Worm (Caenorhabditis elegans) whole organism, L4/young adult: ENCODE measurements around the gene C09E7.8.

ENCODE experiments used
- W03F9.2 ChIP-seq: fragments of 150-350 bp; optimal IDR thresholded peaks from 2 replicates; lab custom pipeline; 2014; ENCODE audit warnings: missing biosample characterization, missing genetic modification characterization
- dao-5 ChIP-seq: sonication (generic microtip); optimal IDR thresholded peaks from 2 replicates; lab custom pipeline; 2016; ENCODE audit warnings: missing genotype, missing genetic modification characterization, moderate library complexity, missing compliant biosample characterization
- him-1 ChIP-seq: sonication (generic microtip); optimal IDR thresholded peaks from 2 replicates; lab custom pipeline; 2016; ENCODE audit warnings: missing genotype, missing genetic modification reagents, missing genetic modification characterization, missing compliant biosample characterization

C09E7.8 gene

DNA sequence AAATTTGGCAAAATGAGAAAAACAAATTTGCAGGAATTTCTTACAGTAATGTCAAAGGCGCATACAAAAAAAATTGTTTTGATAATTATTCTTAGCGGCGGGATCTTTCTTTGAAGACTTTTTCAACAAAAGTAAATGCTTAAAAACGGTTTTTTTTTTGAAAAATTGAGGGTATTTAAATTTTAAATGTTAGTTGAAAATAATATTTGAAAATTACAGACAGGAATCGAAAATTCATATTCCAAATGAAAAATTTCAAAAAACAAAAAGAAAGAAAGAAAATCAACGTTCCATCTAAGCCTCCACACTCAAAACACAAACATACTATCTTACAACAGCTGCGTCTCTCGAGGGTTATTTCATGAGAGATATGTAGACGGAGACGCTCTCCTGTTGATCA lies 18.8 kb upstream of the C09E7.8 start:
- TF ChIP-seq dao-5 (tag; lab: Kevin White, UChicago) (no peak), W03F9.2 (tag; lab: Kevin White, UChicago) (no peak), him-1 (tag; lab: Kevin White, UChicago) (no peak)

DNA sequence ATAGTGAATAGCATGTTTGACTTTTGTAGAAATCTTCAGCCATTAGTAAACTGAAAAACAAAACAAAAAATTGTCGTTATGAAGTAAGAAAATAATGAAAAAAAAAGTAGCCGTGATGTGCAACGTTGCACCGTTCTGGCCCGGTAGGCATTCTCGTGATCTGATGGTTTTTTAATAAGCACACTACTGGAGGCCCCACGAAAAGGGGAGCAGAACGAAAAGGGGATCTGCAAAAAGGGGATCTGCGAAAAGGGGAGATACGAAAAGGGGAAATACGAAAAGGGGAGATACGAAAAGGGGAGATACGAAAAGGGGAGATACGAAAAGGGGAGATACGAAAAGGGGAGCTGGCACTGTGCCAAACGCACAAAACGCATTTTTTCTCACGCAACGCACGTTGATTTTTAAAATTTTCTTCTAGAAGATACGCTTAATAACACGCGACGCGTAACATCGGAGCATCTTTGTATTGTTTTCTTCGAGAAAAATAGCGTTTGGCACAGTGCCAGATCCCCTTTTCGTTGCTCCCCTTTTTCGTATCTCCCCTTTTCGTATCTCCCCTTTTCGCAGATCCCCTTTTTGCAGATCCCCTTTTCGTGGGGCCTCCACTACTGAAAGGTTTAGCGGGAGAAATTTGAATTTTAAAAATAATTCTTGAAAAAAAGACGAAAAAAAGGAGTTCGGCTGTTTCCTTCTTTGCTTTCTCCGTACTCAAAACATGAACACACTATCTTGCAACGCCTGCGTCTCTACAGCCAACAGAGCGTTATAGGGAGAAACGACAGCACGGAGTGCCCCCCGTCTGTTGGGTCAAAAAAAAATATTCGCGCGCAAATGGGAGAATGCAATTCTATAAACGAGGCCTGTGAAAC lies 7.0 kb downstream of the C09E7.8 start, which contains the start of gene C09E7.7:
Gene C09E7.7 (minus strand): TSS at position 57 of the 872 bp plus-strand sequence.
- TF ChIP-seq him-1 (tag; lab: Kevin White, UChicago): peak; percentile 59

DNA sequence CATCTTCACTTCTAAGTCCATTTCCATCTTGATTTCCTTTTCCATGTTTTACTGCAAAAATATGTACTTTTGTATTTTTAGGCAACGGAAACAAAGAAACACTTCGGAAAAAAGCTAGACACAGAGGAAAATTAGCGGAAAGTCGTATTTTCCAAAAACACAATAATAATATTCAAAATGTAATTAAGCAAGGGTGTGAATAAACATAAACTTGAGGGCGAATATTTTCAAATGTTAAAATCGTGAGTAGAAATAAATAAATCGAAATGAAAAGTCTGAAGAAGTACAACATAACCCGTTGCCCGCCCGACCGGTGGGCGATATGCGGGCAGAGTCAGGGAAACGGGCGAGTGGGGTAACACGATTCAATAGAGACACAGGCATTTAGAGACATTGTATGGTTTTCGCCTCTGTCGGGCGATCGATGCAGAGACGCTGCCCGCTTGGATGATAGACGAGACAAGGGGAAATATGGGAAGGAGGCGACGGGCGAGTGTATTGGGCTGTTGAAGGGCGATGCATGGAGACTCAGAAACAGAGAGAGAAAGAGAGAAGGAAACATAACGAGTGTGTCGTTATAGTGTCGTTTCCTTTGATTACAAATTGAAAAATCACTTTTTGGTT lies 21.3 kb downstream of the C09E7.8 start, which contains the start of gene C09E7.4:
Gene C09E7.4 (minus strand): TSS at position 51 of the 624 bp plus-strand sequence.
- TF ChIP-seq him-1 (tag; lab: Kevin White, UChicago): no peak
- no peak for TF ChIP-seq W03F9.2 (tag; lab: Kevin White, UChicago)
- TF ChIP-seq dao-5 (tag; lab: Kevin White, UChicago): no peak

DNA sequence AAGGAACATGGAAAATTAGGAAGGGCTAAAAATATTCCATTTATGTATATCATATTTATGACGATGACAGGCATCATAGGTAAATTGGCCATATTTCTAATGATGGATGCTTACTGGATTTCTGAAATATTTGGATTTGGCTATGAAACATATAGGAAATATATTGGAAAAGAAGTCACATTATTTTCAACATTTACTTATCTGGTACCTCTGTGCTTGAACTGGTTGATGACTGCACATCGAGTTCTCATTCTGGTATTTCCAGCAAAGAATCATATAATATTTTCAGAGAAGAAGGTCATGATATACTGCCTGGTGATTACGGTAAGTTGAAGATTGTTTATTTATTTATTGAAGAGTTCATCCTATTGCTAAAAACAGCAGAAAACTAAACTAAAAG lies 25.7 kb downstream of the C09E7.8 start, which contains the start of gene srxa-5:
Gene srxa-5 (plus strand): TSS at position 301 of the 400 bp plus-strand sequence.
- TF ChIP-seq W03F9.2 (tag; lab: Kevin White, UChicago): no peak
- no peak for TF ChIP-seq him-1 (tag; lab: Kevin White, UChicago)
- TF ChIP-seq dao-5 (tag; lab: Kevin White, UChicago): no peak

DNA sequence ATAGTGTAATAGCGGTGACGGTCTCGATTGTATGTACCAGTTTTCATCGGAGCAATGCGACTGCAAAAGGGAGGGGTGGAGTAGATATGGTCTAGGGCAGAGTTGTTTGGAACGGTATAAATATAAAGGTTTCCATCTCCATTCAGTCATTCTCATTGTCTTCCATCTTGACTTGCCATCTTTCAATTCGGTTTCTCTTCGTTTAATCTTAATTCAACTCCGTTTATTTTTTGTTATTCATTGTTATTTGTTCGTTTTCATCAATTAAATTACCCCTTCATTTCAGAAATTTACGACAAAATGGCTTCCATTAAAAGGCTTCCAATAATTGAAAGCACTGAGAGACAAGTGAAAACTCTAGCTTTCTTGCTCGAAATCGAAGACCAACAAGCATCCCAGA lies 27.3 kb downstream of the C09E7.8 start, which contains the start of gene C09E7.11:
Gene C09E7.11 (plus strand): TSS at position 301 of the 400 bp plus-strand sequence.
- no peak for TF ChIP-seq dao-5 (tag; lab: Kevin White, UChicago)
- TF ChIP-seq W03F9.2 (tag; lab: Kevin White, UChicago): no peak
- no peak for TF ChIP-seq him-1 (tag; lab: Kevin White, UChicago)

DNA sequence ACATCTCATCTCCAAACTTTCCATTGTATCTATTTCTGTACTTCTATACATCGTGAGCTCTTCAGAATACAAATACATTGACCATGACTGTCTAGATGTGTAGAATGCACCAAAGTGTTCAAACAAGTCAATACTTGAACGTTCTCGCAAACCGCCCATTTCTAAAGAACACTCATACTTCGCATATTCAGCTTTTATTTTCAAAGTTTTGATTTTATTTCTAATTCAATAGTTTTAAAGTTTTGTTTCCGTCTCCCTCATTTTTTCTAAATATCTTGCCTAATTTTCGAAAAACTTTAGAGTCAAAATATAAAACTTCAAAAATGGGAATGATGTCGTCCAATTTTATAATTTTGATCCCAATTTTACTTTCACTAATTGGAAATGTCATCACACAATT lies 30.5 kb downstream of the C09E7.8 start, which contains the start of gene pqn-10:
Gene pqn-10 (plus strand): TSS at position 301 of the 400 bp plus-strand sequence.
- no peak for TF ChIP-seq dao-5 (tag; lab: Kevin White, UChicago)

DNA sequence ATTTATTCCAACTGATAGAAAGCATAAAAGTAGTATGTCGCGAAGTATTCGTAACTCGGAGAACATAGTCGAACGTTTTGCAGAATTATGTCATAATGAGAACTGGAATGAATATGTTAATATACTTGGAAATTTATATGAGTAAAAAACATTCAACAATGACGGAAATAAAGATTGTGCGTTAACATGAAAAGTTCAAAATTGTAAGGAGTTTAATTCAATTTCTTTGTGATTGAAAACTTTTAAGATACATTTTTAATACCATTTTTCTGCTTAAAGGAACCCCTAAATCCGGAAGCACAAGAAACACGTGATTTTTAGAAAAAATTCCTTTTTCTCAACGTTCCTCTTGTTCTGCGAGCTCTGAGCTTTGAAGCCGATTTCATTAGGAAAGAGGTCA lies 32.8 kb downstream of the C09E7.8 start, which contains the start of gene oig-1:
Gene oig-1 (minus strand): TSS at position 101 of the 400 bp plus-strand sequence.
- TF ChIP-seq him-1 (tag; lab: Kevin White, UChicago) (no peak), W03F9.2 (tag; lab: Kevin White, UChicago) (no peak), dao-5 (tag; lab: Kevin White, UChicago) (no peak)

DNA sequence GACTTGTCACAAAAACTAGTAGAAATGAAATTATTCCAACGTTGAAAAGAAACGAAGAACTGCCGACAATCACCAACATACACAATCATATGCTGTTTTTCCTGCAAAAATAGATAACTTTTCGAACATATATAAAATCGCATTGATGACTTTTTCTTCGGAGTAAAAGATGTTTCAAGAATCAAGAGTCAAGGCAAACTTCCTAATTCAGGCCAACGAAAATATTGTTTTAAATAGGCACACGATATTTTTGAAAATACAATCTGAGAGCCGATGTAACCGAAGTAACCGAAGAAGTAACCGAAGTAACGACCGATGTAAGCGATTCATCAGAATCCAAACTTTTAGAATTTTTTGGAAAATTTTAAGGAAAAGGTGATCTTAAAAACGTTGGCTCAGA lies 38.4 kb downstream of the C09E7.8 start, which contains the start of gene C09E7.10:
Gene C09E7.10 (minus strand): TSS at position 101 of the 400 bp plus-strand sequence.
- TF ChIP-seq W03F9.2 (tag; lab: Kevin White, UChicago) (no peak), dao-5 (tag; lab: Kevin White, UChicago) (no peak), him-1 (tag; lab: Kevin White, UChicago) (no peak)

DNA sequence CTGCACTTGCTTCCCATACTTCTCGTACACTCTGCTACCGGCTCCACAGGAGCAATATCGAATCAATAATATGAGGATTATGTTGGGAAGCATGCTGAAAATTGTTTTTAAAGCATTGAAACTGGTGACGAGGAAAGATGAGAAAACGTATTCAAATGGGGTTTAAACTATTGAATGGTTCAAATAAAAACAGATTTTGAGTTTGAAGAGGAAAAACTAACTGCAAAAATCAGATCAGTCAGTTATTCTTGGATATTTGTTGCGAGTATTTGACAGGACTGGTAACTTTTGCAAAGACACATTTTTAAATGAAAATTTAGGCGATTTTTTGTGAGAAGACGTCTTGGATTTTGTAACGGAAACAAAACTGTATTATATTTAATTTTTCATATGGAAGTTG lies 43.7 kb downstream of the C09E7.8 start, which contains the start of gene acr-5:
Gene acr-5 (minus strand): TSS at position 101 of the 400 bp plus-strand sequence.
- TF ChIP-seq dao-5 (tag; lab: Kevin White, UChicago): no peak
- TF ChIP-seq W03F9.2 (tag; lab: Kevin White, UChicago): no peak
- no peak for TF ChIP-seq him-1 (tag; lab: Kevin White, UChicago)

DNA sequence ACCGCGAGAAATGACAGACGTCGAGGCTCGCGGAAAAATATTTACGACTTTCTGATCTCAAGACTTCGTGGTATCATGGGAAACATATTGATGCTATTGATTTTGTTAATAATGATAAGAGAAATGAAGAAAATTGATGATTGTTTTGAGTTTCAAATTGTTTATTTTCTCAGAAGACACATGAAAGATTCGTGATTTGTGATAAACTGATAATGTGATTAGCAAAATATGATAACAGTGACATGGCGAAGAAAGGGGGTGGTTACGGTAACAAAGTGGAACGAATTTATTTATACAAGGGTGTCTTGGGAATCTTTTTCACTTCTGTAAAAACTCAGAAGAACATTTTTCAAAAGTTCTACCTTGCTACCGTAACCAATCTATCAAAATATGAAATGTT lies 49.1 kb downstream of the C09E7.8 start:
- TF ChIP-seq dao-5 (tag; lab: Kevin White, UChicago): no peak
- TF ChIP-seq him-1 (tag; lab: Kevin White, UChicago): no peak
- TF ChIP-seq W03F9.2 (tag; lab: Kevin White, UChicago): no peak

DNA sequence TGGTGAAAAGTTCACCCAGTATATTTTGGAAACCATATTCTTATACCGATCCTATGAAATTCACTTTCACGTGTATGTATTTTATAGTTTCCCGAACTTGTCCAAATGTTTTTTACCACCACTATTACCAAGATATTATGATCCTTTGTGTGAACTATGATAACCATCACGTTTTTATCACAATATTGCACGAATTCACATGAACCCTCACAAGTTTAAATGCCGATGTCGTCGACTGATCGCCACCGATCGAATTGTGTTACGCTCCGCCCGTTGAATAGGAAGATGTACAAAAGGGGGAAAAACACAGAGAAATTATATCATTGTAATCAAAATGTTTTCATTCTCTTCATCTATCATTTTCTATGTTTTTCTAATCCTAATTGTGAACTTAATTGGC lies 50.1 kb downstream of the C09E7.8 start:
- TF ChIP-seq him-1 (tag; lab: Kevin White, UChicago) (no peak), dao-5 (tag; lab: Kevin White, UChicago) (no peak), W03F9.2 (tag; lab: Kevin White, UChicago) (no peak)

DNA sequence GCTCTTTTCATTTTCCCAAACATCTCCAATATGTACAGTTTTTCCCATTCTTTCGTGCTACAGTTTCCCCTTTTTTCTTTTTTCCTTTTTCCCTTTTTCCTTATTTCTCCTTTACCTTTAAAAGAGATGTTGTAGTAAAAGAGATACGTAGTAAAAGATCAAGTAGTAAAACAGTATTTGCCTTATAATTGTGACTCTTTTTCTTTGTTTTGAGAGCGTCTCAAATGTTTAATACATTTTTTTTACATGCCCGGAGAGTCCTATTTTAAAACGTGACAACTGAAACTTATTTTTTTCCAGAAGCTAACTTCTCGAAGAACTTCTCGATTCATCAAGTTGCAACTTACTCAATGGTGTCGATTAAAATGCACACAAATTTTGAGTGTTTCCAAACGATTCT lies 50.6 kb downstream of the C09E7.8 start, which contains the start of gene F23F12.12:
Gene F23F12.12 (plus strand): TSS at position 301 of the 400 bp plus-strand sequence.
- TF ChIP-seq W03F9.2 (tag; lab: Kevin White, UChicago) (no peak), dao-5 (tag; lab: Kevin White, UChicago) (no peak), him-1 (tag; lab: Kevin White, UChicago) (no peak)
